Fruit fly (Drosophila melanogaster): ENCODE data around the gene PGS1.
A peak's percentile ranks its signal among the peaks of the same experiment; 100 is the strongest.

Gene PGS1

dm6 chr3R:18741027-18741843 lies 4.6 kb downstream of the PGS1 start (continued):
- TF ChIP-seq zfh1 (GFP tag; IDR thresholded peaks at IDR 0.05) (peak; percentile 95), tx (GFP tag; optimal IDR thresholded peaks at IDR 0.05) (peak; percentile 79), hth (optimal IDR thresholded peaks at IDR 0.05) (no peak), CG2712 (tag; optimal IDR thresholded peaks at IDR 0.05) (peak; percentile 97), gsb-n (tag; optimal IDR thresholded peaks at IDR 0.05) (peak; percentile 94), CG15011 (GFP tag; optimal IDR thresholded peaks at IDR 0.05) (peak; percentile 94), bigmax (GFP tag; optimal IDR thresholded peaks at IDR 0.05) (peak; percentile 44), nau (GFP tag; optimal IDR thresholded peaks at IDR 0.05) (peak; percentile 94), Antp (GFP tag; optimal IDR thresholded peaks at IDR 0.05) (peak; percentile 86), hkb (optimal IDR thresholded peaks at IDR 0.05) (no peak), hkb (GFP tag; IDR thresholded peaks at IDR 0.05) (peak; percentile 97), CG10654 (GFP tag; optimal IDR thresholded peaks at IDR 0.05) (peak; percentile 95), scrt (GFP tag; optimal IDR thresholded peaks at IDR 0.05) (peak; percentile 95), CG1832 (GFP tag; optimal IDR thresholded peaks at IDR 0.05) (no peak), run (tag; optimal IDR thresholded peaks at IDR 0.05) (peak; percentile 80), CG13894 (tag; optimal IDR thresholded peaks at IDR 0.05) (peak; percentile 97), Lpt (GFP tag; optimal IDR thresholded peaks at IDR 0.05) (no peak), CG18619 (GFP tag; optimal IDR thresholded peaks at IDR 0.05) (peak; percentile 94), CG16779 (GFP tag; IDR thresholded peaks at IDR 0.05) (peak; percentile 96), HLHmδ (GFP tag; optimal IDR thresholded peaks at IDR 0.05) (no peak), ken (GFP tag; IDR thresholded peaks at IDR 0.05) (peak; percentile 94), Dbx (GFP tag; IDR thresholded peaks at IDR 0.05) (peak; percentile 98), gce (GFP tag; IDR thresholded peaks at IDR 0.05) (peak; percentile 91), her (GFP tag; optimal IDR thresholded peaks at IDR 0.05) (peak; percentile 73), CG3281 (GFP tag; optimal IDR thresholded peaks at IDR 0.05) (peak; percentile 98), H2.0 (GFP tag; IDR thresholded peaks at IDR 0.05) (peak; percentile 94), CG32532 (GFP tag; IDR thresholded peaks at IDR 0.05) (peak; percentile 98), CG10959 (GFP tag; IDR thresholded peaks at IDR 0.05) (peak; percentile 92), CG10565 (GFP tag; optimal IDR thresholded peaks at IDR 0.05) (peak; percentile 74), CG4730 (GFP tag; IDR thresholded peaks at IDR 0.05) (peak; percentile 97), sug (tag; optimal IDR thresholded peaks at IDR 0.05) (peak; percentile 90), CG6654 (GFP tag; optimal IDR thresholded peaks at IDR 0.05) (peak; percentile 87), Rx (GFP tag; IDR thresholded peaks at IDR 0.05) (peak; percentile 90), Sin3A (optimal IDR thresholded peaks at IDR 0.05) (no peak), Sox102F (GFP tag; optimal IDR thresholded peaks at IDR 0.05) (peak; percentile 96), Lim3 (GFP tag; IDR thresholded peaks at IDR 0.05) (peak; percentile 81), CG13775 (GFP tag; optimal IDR thresholded peaks at IDR 0.05) (peak; percentile 95), CG12391 (tag; optimal IDR thresholded peaks at IDR 0.05) (peak; percentile 97), Fer3 (tag; optimal IDR thresholded peaks at IDR 0.05) (peak; percentile 98), CG13123 (GFP tag; optimal IDR thresholded peaks at IDR 0.05) (peak; percentile 80), fru (optimal IDR thresholded peaks at IDR 0.05) (no peak), CG2202 (tag; optimal IDR thresholded peaks at IDR 0.05) (peak; percentile 91), CG11695 (GFP tag; IDR thresholded peaks at IDR 0.05) (peak; percentile 96), NC2α (GFP tag; optimal IDR thresholded peaks at IDR 0.05) (peak; percentile 20), dysf (GFP tag; IDR thresholded peaks at IDR 0.05) (peak; percentile 98), CG6765 (GFP tag; optimal IDR thresholded peaks at IDR 0.05) (peak; percentile 91), tap (tag; optimal IDR thresholded peaks at IDR 0.05) (peak; percentile 96), CG15514 (GFP tag; optimal IDR thresholded peaks at IDR 0.05) (peak; percentile 92), Awh (GFP tag; IDR thresholded peaks at IDR 0.05) (peak; percentile 95), CG5953 (GFP tag; IDR thresholded peaks at IDR 0.05) (peak; percentile 91), MBD-R2 (GFP tag; IDR thresholded peaks at IDR 0.05) (peak; percentile 96)
